Fruit fly (Drosophila melanogaster) whole organism, prepupa: ENCODE measurements around the gene lilli.

ENCODE experiments used
- Blimp-1 ChIP-seq: fragments of 200-800 bp; sonication (Bioruptor generic); optimal IDR thresholded peaks from 3 replicates; lab custom pipeline; 2017; ENCODE audit warnings: missing biosample characterization, missing genetic modification characterization, mild to moderate bottlenecking, moderate library complexity, missing genetic modification reagents
- CG10669 ChIP-seq: fragments of 200-800 bp; sonication (Bioruptor generic); optimal IDR thresholded peaks from 3 replicates; lab custom pipeline; 2018; ENCODE audit warnings: missing biosample characterization, mild to moderate bottlenecking, missing genetic modification characterization, moderate library complexity
- Eip78C ChIP-seq: fragments of 200-800 bp; sonication (Bioruptor generic); peaks from one replicate; lab custom pipeline; 2016; ENCODE audit warnings: missing biosample characterization, missing genetic modification characterization
- Gug ChIP-seq: fragments of 200-800 bp; sonication (Bioruptor generic); IDR thresholded peaks from 2 replicates; pipeline ENCODE4 v1.3.6; 2022; ENCODE audit warnings: missing biosample characterization, missing genetic modification characterization
- Hr39 ChIP-seq: fragments of 200-800 bp; sonication (Bioruptor generic); optimal IDR thresholded peaks from 2 replicates; lab custom pipeline; 2016; ENCODE audit warnings: missing biosample characterization, missing genetic modification characterization
- achi ChIP-seq: fragments of 200-800 bp; sonication (Bioruptor generic); optimal IDR thresholded peaks from 3 replicates; lab custom pipeline; 2016; ENCODE audit warnings: missing biosample characterization, missing genetic modification characterization
- fd59A ChIP-seq: fragments of 200-800 bp; sonication (Bioruptor generic); optimal IDR thresholded peaks from 2 replicates; lab custom pipeline; 2017; ENCODE audit warnings: missing biosample characterization, mild to moderate bottlenecking, missing genetic modification characterization, missing genetic modification reagents
- net ChIP-seq: fragments of 200-800 bp; sonication (Bioruptor generic); optimal IDR thresholded peaks from 3 replicates; lab custom pipeline; 2016; ENCODE audit warnings: missing biosample characterization, missing genetic modification characterization
- svp ChIP-seq: fragments of 200-800 bp; sonication (Bioruptor generic); peaks from one replicate; lab custom pipeline; 2016; ENCODE audit warnings: missing biosample characterization, missing genetic modification characterization

- TF ChIP-seq Gug (GFP tag; lab: Robert Waterston, UW) (no peak), achi (GFP tag; lab: Kevin White, UChicago) (no peak), Eip78C (GFP tag; lab: Kevin White, UChicago) (peak; percentile 73), svp (GFP tag; lab: Kevin White, UChicago) (peak; percentile 66), fd59A (GFP tag; lab: Kevin White, UChicago) (no peak), CG10669 (GFP tag; lab: Kevin White, UChicago) (no peak), Blimp-1 (GFP tag; lab: Kevin White, UChicago) (no peak), Hr39 (GFP tag; lab: Kevin White, UChicago) (no peak), net (GFP tag; lab: Kevin White, UChicago) (no peak)
Measured at dm6 chr2L:2856960-2857584, 28.7 kb upstream of the lilli start, which contains the start of gene CG2991.
